Worm (Caenorhabditis elegans) whole organism, L4/young adult: ENCODE results near the gene F53F4.16.

Experiments used
- dao-5 ChIP-seq: sonication (generic microtip); optimal IDR thresholded peaks from 2 replicates; lab custom pipeline; 2016; ENCODE audit warnings: missing genotype, missing genetic modification characterization, moderate library complexity, missing compliant biosample characterization
- him-1 ChIP-seq: sonication (generic microtip); optimal IDR thresholded peaks from 2 replicates; lab custom pipeline; 2016; ENCODE audit warnings: missing genotype, missing genetic modification reagents, missing genetic modification characterization, missing compliant biosample characterization

ce11 chrV:13575866-13576265, 45.8 kb downstream of the F53F4.16 start:
- no peak for TF ChIP-seq him-1 (tag; lab: Kevin White, UChicago)
- TF ChIP-seq dao-5, result no peak
